Fruit fly (Drosophila melanogaster) whole organism, pupa: ENCODE results near the gene Ns1.
A peak's percentile ranks its signal among the peaks of the same experiment; 100 is the strongest.

Experiments
- CG10348 ChIP-seq: fragments of 200-800 bp; sonication (Bioruptor generic); IDR thresholded peaks from 2 replicates; pipeline ENCODE4 v1.3.6; 2022; ENCODE audit warnings: missing biosample characterization, missing genetic modification characterization
- CG12605 ChIP-seq: fragments of 200-800 bp; sonication (Bioruptor generic); IDR thresholded peaks from 2 replicates; pipeline ENCODE4 v1.3.6; 2022; ENCODE audit warnings: missing biosample characterization, missing genetic modification characterization
- CG13204 ChIP-seq: fragments of 200-800 bp; sonication (Bioruptor generic); optimal IDR thresholded peaks from 2 replicates; lab custom pipeline; 2018; ENCODE audit warnings: missing biosample characterization, mild to moderate bottlenecking, missing genetic modification characterization, moderate library complexity
- CG14655 ChIP-seq: fragments of 200-800 bp; sonication (Bioruptor generic); optimal IDR thresholded peaks from 3 replicates; lab custom pipeline; 2017; ENCODE audit warnings: mild to moderate bottlenecking, missing biosample characterization, missing genetic modification reagents, missing genetic modification characterization
- CG15710 ChIP-seq: fragments of 200-800 bp; sonication (Bioruptor generic); optimal IDR thresholded peaks from 2 replicates; lab custom pipeline; 2018; ENCODE audit warnings: missing biosample characterization, mild to moderate bottlenecking, missing genetic modification characterization, moderate library complexity
- CG17806 ChIP-seq: fragments of 200-800 bp; sonication (Bioruptor generic); optimal IDR thresholded peaks from 2 replicates; lab custom pipeline; 2018; ENCODE audit warnings: missing biosample characterization, mild to moderate bottlenecking, missing genetic modification characterization, moderate library complexity
- CG32121 ChIP-seq: fragments of 200-800 bp; sonication (Bioruptor generic); IDR thresholded peaks from 2 replicates; pipeline ENCODE4 v1.3.6; 2022; ENCODE audit warnings: missing biosample characterization, missing genetic modification characterization
- CG34367 ChIP-seq: fragments of 200-800 bp; sonication (Bioruptor generic); optimal IDR thresholded peaks from 2 replicates; lab custom pipeline; 2018; ENCODE audit warnings: missing biosample characterization, mild to moderate bottlenecking, missing genetic modification characterization
- CG4496 ChIP-seq: fragments of 200-800 bp; sonication (Bioruptor generic); IDR thresholded peaks from 3 replicates; pipeline ENCODE4 v1.3.6; 2022; ENCODE audit warnings: missing biosample characterization, missing genetic modification characterization
- CG8159 ChIP-seq: fragments of 200-800 bp; sonication (Bioruptor generic); optimal IDR thresholded peaks from 3 replicates; lab custom pipeline; 2018; ENCODE audit warnings: missing biosample characterization, mild to moderate bottlenecking, missing genetic modification characterization, moderate library complexity
- CG8301 ChIP-seq: fragments of 200-800 bp; sonication (Bioruptor generic); optimal IDR thresholded peaks from 2 replicates; lab custom pipeline; 2018; ENCODE audit warnings: missing biosample characterization, mild to moderate bottlenecking, missing genetic modification characterization
- CG9948 ChIP-seq: fragments of 200-800 bp; sonication (Bioruptor generic); optimal IDR thresholded peaks from 2 replicates; lab custom pipeline; 2018; ENCODE audit warnings: missing biosample characterization, mild to moderate bottlenecking, missing genetic modification characterization, moderate library complexity
- D1 ChIP-seq: fragments of 200-800 bp; sonication (Bioruptor generic); optimal IDR thresholded peaks from 2 replicates; lab custom pipeline; 2018; ENCODE audit warnings: missing biosample characterization, mild to moderate bottlenecking, missing genetic modification characterization, moderate library complexity
- EcR ChIP-seq: fragments of 200-800 bp; sonication (Bioruptor generic); optimal IDR thresholded peaks from 3 replicates; lab custom pipeline; 2019; ENCODE audit warnings: missing biosample characterization, missing genetic modification characterization, mild to moderate bottlenecking, moderate library complexity, missing genetic modification reagents
- Ets98B ChIP-seq: fragments of 200-800 bp; sonication (Bioruptor generic); IDR thresholded peaks from 2 replicates; pipeline ENCODE4 v1.3.6; 2022; ENCODE audit warnings: missing biosample characterization, missing genetic modification characterization
- Pif1A ChIP-seq: fragments of 200-800 bp; sonication (Bioruptor generic); optimal IDR thresholded peaks from 3 replicates; lab custom pipeline; 2016; ENCODE audit warnings: missing biosample characterization, missing genetic modification characterization
- Pif1B ChIP-seq: fragments of 200-800 bp; sonication (Bioruptor generic); optimal IDR thresholded peaks from 3 replicates; lab custom pipeline; 2016; ENCODE audit warnings: missing biosample characterization, missing genetic modification characterization
- Snoo ChIP-seq: fragments of 200-800 bp; sonication (Bioruptor generic); optimal IDR thresholded peaks from 3 replicates; lab custom pipeline; 2017; ENCODE audit warnings: missing biosample characterization, mild to moderate bottlenecking, missing genetic modification characterization, inconsistent platforms
- fd96Ca ChIP-seq: fragments of 200-800 bp; sonication (Bioruptor generic); IDR thresholded peaks from 3 replicates; pipeline ENCODE4 v1.3.6; 2022; ENCODE audit warnings: missing biosample characterization, missing genetic modification characterization
- gl ChIP-seq: fragments of 200-800 bp; sonication (Bioruptor generic); optimal IDR thresholded peaks from 2 replicates; lab custom pipeline; 2018; ENCODE audit warnings: missing biosample characterization, mild to moderate bottlenecking, missing genetic modification characterization
- rn ChIP-seq: fragments of 200-800 bp; sonication (Bioruptor generic); IDR thresholded peaks from 2 replicates; pipeline ENCODE4 v1.3.6; 2022; ENCODE audit warnings: missing biosample characterization, missing genetic modification characterization

The Ns1 gene

dm6 chr3R:17082471-17082870, 10.0 kb upstream of the Ns1 start:
- TF ChIP-seq Ets98B (GFP tag; lab: Robert Waterston, UW) (no peak), EcR (GFP tag; lab: Kevin White, UChicago) (peak; percentile 4), CG15710 (no peak)

- TF ChIP-seq CG12605 (GFP tag; lab: Robert Waterston, UW): peak; percentile 58; the same call in 1 of the 2 replicates
- TF ChIP-seq fd96Ca: peak; percentile 35; the same call in 1 of the 3 replicates
- TF ChIP-seq CG14655 (GFP tag; lab: Kevin White, UChicago): no peak
- TF ChIP-seq CG9948 (tag; lab: Kevin White, UChicago): peak; percentile 80
- no peak for TF ChIP-seq D1 (tag; lab: Kevin White, UChicago)
- peak; percentile 91 for TF ChIP-seq CG8301 (tag; lab: Kevin White, UChicago)
- peak; percentile 71 for TF ChIP-seq Pif1B (GFP tag; lab: Kevin White, UChicago)
- TF ChIP-seq Pif1A (GFP tag; lab: Kevin White, UChicago): no peak
- peak; percentile 73 for TF ChIP-seq CG17806 (tag; lab: Kevin White, UChicago)
- no peak for TF ChIP-seq Snoo (tag; lab: Kevin White, UChicago)
- 0 out of 2 replicates have a peak, but pooled peaks have one; percentile 46 for TF ChIP-seq CG10348
- TF ChIP-seq CG32121 (GFP tag; lab: Robert Waterston, UW): peak; percentile 88; the same call in 1 of the 2 replicates
- TF ChIP-seq CG13204 (GFP tag; lab: Kevin White, UChicago): no peak
- peak; percentile 53 for TF ChIP-seq CG34367 (tag; lab: Kevin White, UChicago)
- TF ChIP-seq rn: no peak
- TF ChIP-seq Ets98B (GFP tag; lab: Robert Waterston, UW): no peak; the same call in none of the 2 replicates
- peak; percentile 56; the same call in 2 of the 3 replicates for TF ChIP-seq CG4496 (GFP tag; lab: Robert Waterston, UW)
- peak; percentile 84 for TF ChIP-seq CG15710
- peak; percentile 85 for TF ChIP-seq CG8159
- TF ChIP-seq gl (tag; lab: Kevin White, UChicago): no peak
- TF ChIP-seq EcR (GFP tag; lab: Kevin White, UChicago): peak; percentile 39
Measured at dm6 chr3R:17081359-17081935, 9.0 kb upstream of the Ns1 start.

- peak; percentile 99 for TF ChIP-seq CG14655 (GFP tag; lab: Kevin White, UChicago)
- TF ChIP-seq CG34367 (tag; lab: Kevin White, UChicago): peak; percentile 96
- peak; percentile 95 for TF ChIP-seq Pif1B (GFP tag; lab: Kevin White, UChicago)
- TF ChIP-seq CG4496 (GFP tag; lab: Robert Waterston, UW): peak; percentile 96
- peak; percentile 94 for TF ChIP-seq CG13204 (GFP tag; lab: Kevin White, UChicago)
- peak; percentile 97 for TF ChIP-seq Snoo (tag; lab: Kevin White, UChicago)
- peak; percentile 94 for TF ChIP-seq Ets98B (GFP tag; lab: Robert Waterston, UW)
- peak; percentile 98 for TF ChIP-seq CG8301 (tag; lab: Kevin White, UChicago)
- TF ChIP-seq fd96Ca: peak; percentile 88
- peak; percentile 96 for TF ChIP-seq CG32121 (GFP tag; lab: Robert Waterston, UW)
- peak; percentile 99 for TF ChIP-seq D1 (tag; lab: Kevin White, UChicago)
- peak; percentile 98 for TF ChIP-seq CG8159
- peak; percentile 97 for TF ChIP-seq CG15710
- peak; percentile 97 for TF ChIP-seq CG17806 (tag; lab: Kevin White, UChicago)
- TF ChIP-seq Pif1A (GFP tag; lab: Kevin White, UChicago): peak; percentile 98
- peak; percentile 74 for TF ChIP-seq CG10348
- peak; percentile 92 for TF ChIP-seq rn
- peak; percentile 97 for TF ChIP-seq CG9948 (tag; lab: Kevin White, UChicago)
- TF ChIP-seq EcR (GFP tag; lab: Kevin White, UChicago): peak; percentile 92
- peak; percentile 90 for TF ChIP-seq CG12605 (GFP tag; lab: Robert Waterston, UW)
- TF ChIP-seq gl (tag; lab: Kevin White, UChicago): peak; percentile 89
Measured at dm6 chr3R:17080666-17081358, 8.3 kb upstream of the Ns1 start.

dm6 chr3R:17079859-17080255, 7.4 kb upstream of the Ns1 start, which contains the start of the genes Keap1 and kuk:
Gene Keap1 (minus strand): TSS chr3R:17079945.
Gene kuk (plus strand): TSS chr3R:17080244.
- peak; percentile 69; the same call in 2 of the 3 replicates for TF ChIP-seq CG4496 (GFP tag; lab: Robert Waterston, UW)
- TF ChIP-seq Snoo (tag; lab: Kevin White, UChicago): peak; percentile 3
- peak; percentile 17 for TF ChIP-seq CG8159
- peak; percentile 48 for TF ChIP-seq CG15710
- TF ChIP-seq CG9948 (tag; lab: Kevin White, UChicago): peak; percentile 7
- TF ChIP-seq Ets98B (GFP tag; lab: Robert Waterston, UW): peak; percentile 22; the same call in 1 of the 2 replicates
- TF ChIP-seq rn: 0 out of 2 replicates have a peak, but pooled peaks have one; percentile 16
- TF ChIP-seq CG32121 (GFP tag; lab: Robert Waterston, UW): no peak
- no peak for TF ChIP-seq Pif1A (GFP tag; lab: Kevin White, UChicago)
- no peak for TF ChIP-seq fd96Ca
- TF ChIP-seq CG14655 (GFP tag; lab: Kevin White, UChicago): peak; percentile 13
- TF ChIP-seq, all 21 proteins: peak for 8
